Fruit fly (Drosophila melanogaster) whole organism, pupa: ENCODE data around the gene scpr-C.

Experiments used
- CG10348 ChIP-seq: fragments of 200-800 bp; sonication (Bioruptor generic); IDR thresholded peaks from 2 replicates; pipeline ENCODE4 v1.3.6; 2022; ENCODE audit warnings: missing biosample characterization, missing genetic modification characterization
- CG12605 ChIP-seq: fragments of 200-800 bp; sonication (Bioruptor generic); IDR thresholded peaks from 2 replicates; pipeline ENCODE4 v1.3.6; 2022; ENCODE audit warnings: missing biosample characterization, missing genetic modification characterization
- CG13204 ChIP-seq: fragments of 200-800 bp; sonication (Bioruptor generic); optimal IDR thresholded peaks from 2 replicates; lab custom pipeline; 2018; ENCODE audit warnings: missing biosample characterization, mild to moderate bottlenecking, missing genetic modification characterization, moderate library complexity
- CG14655 ChIP-seq: fragments of 200-800 bp; sonication (Bioruptor generic); optimal IDR thresholded peaks from 3 replicates; lab custom pipeline; 2017; ENCODE audit warnings: mild to moderate bottlenecking, missing biosample characterization, missing genetic modification reagents, missing genetic modification characterization
- CG15710 ChIP-seq: fragments of 200-800 bp; sonication (Bioruptor generic); optimal IDR thresholded peaks from 2 replicates; lab custom pipeline; 2018; ENCODE audit warnings: missing biosample characterization, mild to moderate bottlenecking, missing genetic modification characterization, moderate library complexity
- CG17806 ChIP-seq: fragments of 200-800 bp; sonication (Bioruptor generic); optimal IDR thresholded peaks from 2 replicates; lab custom pipeline; 2018; ENCODE audit warnings: missing biosample characterization, mild to moderate bottlenecking, missing genetic modification characterization, moderate library complexity
- CG32121 ChIP-seq: fragments of 200-800 bp; sonication (Bioruptor generic); IDR thresholded peaks from 2 replicates; pipeline ENCODE4 v1.3.6; 2022; ENCODE audit warnings: missing biosample characterization, missing genetic modification characterization
- CG34367 ChIP-seq: fragments of 200-800 bp; sonication (Bioruptor generic); optimal IDR thresholded peaks from 2 replicates; lab custom pipeline; 2018; ENCODE audit warnings: missing biosample characterization, mild to moderate bottlenecking, missing genetic modification characterization
- CG4496 ChIP-seq: fragments of 200-800 bp; sonication (Bioruptor generic); IDR thresholded peaks from 3 replicates; pipeline ENCODE4 v1.3.6; 2022; ENCODE audit warnings: missing biosample characterization, missing genetic modification characterization
- CG8159 ChIP-seq: fragments of 200-800 bp; sonication (Bioruptor generic); optimal IDR thresholded peaks from 3 replicates; lab custom pipeline; 2018; ENCODE audit warnings: missing biosample characterization, mild to moderate bottlenecking, missing genetic modification characterization, moderate library complexity
- CG8301 ChIP-seq: fragments of 200-800 bp; sonication (Bioruptor generic); optimal IDR thresholded peaks from 2 replicates; lab custom pipeline; 2018; ENCODE audit warnings: missing biosample characterization, mild to moderate bottlenecking, missing genetic modification characterization
- CG9948 ChIP-seq: fragments of 200-800 bp; sonication (Bioruptor generic); optimal IDR thresholded peaks from 2 replicates; lab custom pipeline; 2018; ENCODE audit warnings: missing biosample characterization, mild to moderate bottlenecking, missing genetic modification characterization, moderate library complexity
- D1 ChIP-seq: fragments of 200-800 bp; sonication (Bioruptor generic); optimal IDR thresholded peaks from 2 replicates; lab custom pipeline; 2018; ENCODE audit warnings: missing biosample characterization, mild to moderate bottlenecking, missing genetic modification characterization, moderate library complexity
- EcR ChIP-seq: fragments of 200-800 bp; sonication (Bioruptor generic); optimal IDR thresholded peaks from 3 replicates; lab custom pipeline; 2019; ENCODE audit warnings: missing biosample characterization, missing genetic modification characterization, mild to moderate bottlenecking, moderate library complexity, missing genetic modification reagents
- Ets98B ChIP-seq: fragments of 200-800 bp; sonication (Bioruptor generic); IDR thresholded peaks from 2 replicates; pipeline ENCODE4 v1.3.6; 2022; ENCODE audit warnings: missing biosample characterization, missing genetic modification characterization
- Pif1A ChIP-seq: fragments of 200-800 bp; sonication (Bioruptor generic); optimal IDR thresholded peaks from 3 replicates; lab custom pipeline; 2016; ENCODE audit warnings: missing biosample characterization, missing genetic modification characterization
- Pif1B ChIP-seq: fragments of 200-800 bp; sonication (Bioruptor generic); optimal IDR thresholded peaks from 3 replicates; lab custom pipeline; 2016; ENCODE audit warnings: missing biosample characterization, missing genetic modification characterization
- Snoo ChIP-seq: fragments of 200-800 bp; sonication (Bioruptor generic); optimal IDR thresholded peaks from 3 replicates; lab custom pipeline; 2017; ENCODE audit warnings: missing biosample characterization, mild to moderate bottlenecking, missing genetic modification characterization, inconsistent platforms
- fd96Ca ChIP-seq: fragments of 200-800 bp; sonication (Bioruptor generic); IDR thresholded peaks from 3 replicates; pipeline ENCODE4 v1.3.6; 2022; ENCODE audit warnings: missing biosample characterization, missing genetic modification characterization
- gl ChIP-seq: fragments of 200-800 bp; sonication (Bioruptor generic); optimal IDR thresholded peaks from 2 replicates; lab custom pipeline; 2018; ENCODE audit warnings: missing biosample characterization, mild to moderate bottlenecking, missing genetic modification characterization
- rn ChIP-seq: fragments of 200-800 bp; sonication (Bioruptor generic); IDR thresholded peaks from 2 replicates; pipeline ENCODE4 v1.3.6; 2022; ENCODE audit warnings: missing biosample characterization, missing genetic modification characterization

scpr-C gene

DNA sequence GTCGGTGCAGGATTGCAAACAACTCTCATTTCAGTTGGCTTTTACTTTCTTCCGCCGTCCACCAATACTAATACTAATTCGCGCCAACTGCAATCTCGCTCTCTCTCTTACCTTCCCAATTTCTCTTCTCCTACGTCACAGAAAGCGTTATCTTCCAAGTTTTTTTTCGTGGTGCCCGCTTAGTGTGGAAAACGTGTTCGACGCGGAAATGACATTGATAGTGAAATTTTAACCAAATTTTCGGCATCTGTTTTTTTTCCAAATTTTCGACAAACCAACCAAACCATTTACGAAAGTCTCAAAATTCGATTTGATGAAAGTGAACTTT is 28.0 kb upstream of the scpr-C start, which contains the start of gene cu:
TSS of gene cu (plus strand) at position 204 of the 328 bp plus-strand sequence.
- TF ChIP-seq gl (tag; lab: Kevin White, UChicago) (no peak), Pif1A (GFP tag; lab: Kevin White, UChicago) (no peak), CG4496 (GFP tag; lab: Robert Waterston, UW) (no peak), Ets98B (GFP tag; lab: Robert Waterston, UW) (no peak), CG14655 (GFP tag; lab: Kevin White, UChicago) (no peak), fd96Ca (GFP tag; lab: Robert Waterston, UW) (peak; percentile 93), CG15710 (no peak)

DNA sequence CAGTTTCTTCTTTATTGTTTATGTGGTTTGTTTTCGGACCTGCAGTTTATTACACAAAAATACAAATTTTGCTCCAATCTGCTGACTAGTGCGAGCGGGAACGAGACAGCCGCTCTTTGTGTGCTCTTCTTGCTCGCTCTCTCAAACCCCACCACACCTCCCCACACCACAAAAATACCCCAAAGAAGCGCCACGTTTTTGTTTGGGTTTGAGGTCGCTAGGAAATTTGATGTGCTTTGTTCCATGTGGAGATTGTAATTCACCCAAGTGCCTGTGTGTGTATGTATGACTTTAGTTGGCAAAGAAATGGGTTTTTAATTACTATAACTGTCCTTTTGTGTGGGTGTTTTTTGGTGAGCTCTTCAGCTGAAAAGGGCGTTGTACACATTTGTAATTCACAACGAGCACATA is 27.3 kb upstream of the scpr-C start:
- TF ChIP-seq Pif1A (GFP tag; lab: Kevin White, UChicago), result no peak
- 0 out of 2 replicates have a peak, but pooled peaks have one; percentile 35 for TF ChIP-seq CG12605 (GFP tag; lab: Robert Waterston, UW)
- TF ChIP-seq CG10348, result no peak
- no peak for TF ChIP-seq CG13204
- no peak for TF ChIP-seq rn
- TF ChIP-seq CG14655 (GFP tag; lab: Kevin White, UChicago), result no peak
- peak; percentile 47; the same call in 1 of the 3 replicates for TF ChIP-seq fd96Ca (GFP tag; lab: Robert Waterston, UW)
- no peak for TF ChIP-seq Snoo (tag; lab: Kevin White, UChicago)
- no peak for TF ChIP-seq CG34367 (tag; lab: Kevin White, UChicago)
- 0 out of 2 replicates have a peak, but pooled peaks have one; percentile 14 for TF ChIP-seq CG32121 (GFP tag; lab: Robert Waterston, UW)
- no peak for TF ChIP-seq Ets98B (GFP tag; lab: Robert Waterston, UW)
- TF ChIP-seq Pif1B (GFP tag; lab: Kevin White, UChicago), result no peak
- no peak for TF ChIP-seq gl (tag; lab: Kevin White, UChicago)
- TF ChIP-seq CG9948, result no peak
- no peak for TF ChIP-seq CG8301 (tag; lab: Kevin White, UChicago)
- no peak for TF ChIP-seq D1
- TF ChIP-seq EcR (GFP tag; lab: Kevin White, UChicago), result no peak
- TF ChIP-seq CG8159 (tag; lab: Kevin White, UChicago), result no peak
- 0 out of 3 replicates have a peak, but pooled peaks have one; percentile 11 for TF ChIP-seq CG4496 (GFP tag; lab: Robert Waterston, UW)
- TF ChIP-seq CG15710, result no peak
- TF ChIP-seq CG17806 (tag; lab: Kevin White, UChicago), result no peak

- TF ChIP-seq CG13204 (no peak), Snoo (tag; lab: Kevin White, UChicago) (peak; percentile 29)
Observed at dm6 chr3R:11199227-11199835, 26.0 kb upstream of the scpr-C start.

DNA sequence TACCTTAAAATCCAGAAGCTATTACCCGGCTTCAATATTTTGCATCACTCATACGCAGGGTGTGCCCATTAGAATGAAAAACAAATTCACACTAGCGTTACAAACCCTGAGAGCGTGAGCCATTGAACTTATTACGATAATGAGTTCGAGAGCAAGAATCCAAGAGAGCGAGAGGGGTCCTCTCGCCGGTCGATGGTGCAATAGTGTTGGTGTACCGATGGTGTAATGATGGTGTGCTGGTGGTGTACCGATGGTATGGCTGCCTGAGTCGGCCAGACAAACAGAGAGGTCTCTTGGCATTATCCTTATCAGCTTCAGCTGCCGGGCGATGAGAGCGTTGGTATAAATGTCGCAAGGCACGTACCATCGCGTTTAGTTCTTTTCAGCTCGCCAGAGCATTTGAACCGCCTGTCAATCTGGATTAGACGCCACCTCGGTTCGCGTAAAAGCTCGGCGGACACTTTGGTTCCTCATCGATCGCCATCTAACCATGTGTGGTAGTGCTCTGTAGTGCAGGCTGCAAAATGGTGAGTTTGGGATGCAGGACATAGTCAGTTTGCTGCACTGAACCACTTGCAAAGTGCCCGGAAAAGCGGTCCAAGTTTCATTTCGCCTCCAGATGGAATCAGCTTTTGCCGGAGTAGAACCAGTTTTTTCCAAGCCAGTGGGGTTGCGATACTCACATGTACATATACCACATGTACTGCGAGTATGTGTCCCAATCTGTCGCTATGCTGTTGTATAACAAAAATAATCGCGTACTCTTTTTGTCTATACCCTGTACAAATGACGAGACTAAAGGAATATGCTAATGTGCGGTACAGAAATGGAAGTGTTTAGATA is 25.1 kb upstream of the scpr-C start:
- TF ChIP-seq Snoo (tag; lab: Kevin White, UChicago) (no peak), EcR (GFP tag; lab: Kevin White, UChicago) (peak; percentile 94)

DNA sequence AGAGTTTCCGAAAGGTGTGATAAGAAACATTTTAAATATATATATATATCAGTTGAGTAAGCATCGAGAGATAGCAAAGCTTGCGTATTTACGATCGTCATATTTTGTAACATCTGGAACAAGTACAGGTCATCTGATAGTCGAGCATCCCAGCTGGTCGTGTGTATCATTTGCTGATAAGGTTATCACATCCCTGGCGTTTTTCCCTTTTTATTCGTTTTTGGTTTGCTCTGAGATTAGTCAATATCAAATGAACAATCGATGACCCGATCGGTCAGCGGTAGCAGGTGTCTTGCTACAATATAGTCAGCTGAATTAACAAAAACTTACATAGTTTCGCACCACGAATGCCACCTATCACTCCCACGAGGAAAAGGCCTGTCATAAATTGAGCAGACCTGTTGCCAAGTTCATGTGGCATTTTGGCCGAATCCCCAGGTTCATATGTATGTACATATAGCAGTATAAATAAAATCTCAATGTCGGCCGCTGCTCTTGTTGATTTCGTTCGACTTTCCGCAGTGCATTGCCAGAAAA is 24.4 kb upstream of the scpr-C start:
- TF ChIP-seq Pif1B (GFP tag; lab: Kevin White, UChicago) (peak; percentile 80), EcR (GFP tag; lab: Kevin White, UChicago) (no peak), CG12605 (GFP tag; lab: Robert Waterston, UW) (no peak), Ets98B (GFP tag; lab: Robert Waterston, UW) (peak; percentile 57; the same call in 1 of the 2 replicates), CG10348 (no peak), CG8159 (tag; lab: Kevin White, UChicago) (peak; percentile 67), CG15710 (peak; percentile 49), CG9948 (peak; percentile 50), CG32121 (GFP tag; lab: Robert Waterston, UW) (peak; percentile 67), Pif1A (GFP tag; lab: Kevin White, UChicago) (peak; percentile 81), fd96Ca (GFP tag; lab: Robert Waterston, UW) (peak; percentile 71; the same call in 2 of the 3 replicates), CG17806 (tag; lab: Kevin White, UChicago) (peak; percentile 64), gl (tag; lab: Kevin White, UChicago) (no peak), D1 (no peak), Snoo (tag; lab: Kevin White, UChicago) (peak; percentile 62), CG13204 (no peak), CG34367 (tag; lab: Kevin White, UChicago) (peak; percentile 24), rn (no peak), CG8301 (tag; lab: Kevin White, UChicago) (peak; percentile 57), CG14655 (GFP tag; lab: Kevin White, UChicago) (peak; percentile 67), CG4496 (GFP tag; lab: Robert Waterston, UW) (peak; percentile 65; the same call in 2 of the 3 replicates)
